Fruit fly (Drosophila melanogaster) whole organism, wandering third instar larva: ENCODE results near the gene CG10646.

Experiments
- Abd-B ChIP-seq: fragments of >200 bp; optimal IDR thresholded peaks from 2 replicates; lab custom pipeline; 2017; ENCODE audit warnings: missing biosample characterization, missing genetic modification characterization
- CG32264 ChIP-seq: fragments of 200-800 bp; sonication (Bioruptor generic); optimal IDR thresholded peaks from 2 replicates; lab custom pipeline; 2016; ENCODE audit warnings: missing biosample characterization, missing genetic modification characterization
- CG9705 ChIP-seq: fragments of 200-800 bp; sonication (Bioruptor generic); optimal IDR thresholded peaks from 2 replicates; lab custom pipeline; 2018; ENCODE audit warnings: missing biosample characterization, mild to moderate bottlenecking, missing genetic modification characterization
- CrebA ChIP-seq: fragments of 200-800 bp; sonication (Bioruptor generic); optimal IDR thresholded peaks from 2 replicates; lab custom pipeline; 2016; ENCODE audit warnings: missing biosample characterization, mild to moderate bottlenecking, missing genetic modification characterization, borderline replicate concordance
- Dfd ChIP-seq: fragments of >200 bp; optimal IDR thresholded peaks from 2 replicates; lab custom pipeline; 2017; ENCODE audit warnings: missing biosample characterization, missing genetic modification characterization
- Dif ChIP-seq: fragments of 200-275, 200-300 bp; sonication (Bioruptor generic); optimal IDR thresholded peaks from 2 replicates; lab custom pipeline; 2018; ENCODE audit warnings: missing biosample characterization, missing genetic modification characterization; ENCODE audit not compliant: partially characterized antibody
- GATAd ChIP-seq: sonication (Bioruptor generic); optimal IDR thresholded peaks from 2 replicates; lab custom pipeline; 2016; ENCODE audit warnings: missing biosample characterization, missing genetic modification characterization
- HLH106 ChIP-seq: fragments of 200-800 bp; optimal IDR thresholded peaks from 3 replicates; lab custom pipeline; 2019; ENCODE audit warnings: missing biosample characterization, mild to moderate bottlenecking, missing genetic modification characterization, moderate library complexity
- Hnf4 ChIP-seq: fragments of 200-800 bp; sonication (Bioruptor generic); optimal IDR thresholded peaks from 2 replicates; lab custom pipeline; 2016; ENCODE audit warnings: missing biosample characterization, mild to moderate bottlenecking, missing genetic modification characterization
- Hr78 ChIP-seq: fragments of >200 bp; optimal IDR thresholded peaks from 2 replicates; lab custom pipeline; 2017; ENCODE audit warnings: missing biosample characterization, missing genetic modification characterization
- Hr83 ChIP-seq: fragments of 200-300 bp; sonication (Bioruptor generic); optimal IDR thresholded peaks from 2 replicates; lab custom pipeline; 2016; ENCODE audit warnings: missing biosample characterization, mild to moderate bottlenecking, missing genetic modification characterization, moderate library complexity; ENCODE audit not compliant: poor library complexity, severe bottlenecking
- Jra ChIP-seq: sonication (Bioruptor generic); optimal IDR thresholded peaks from 2 replicates; lab custom pipeline; 2016; ENCODE audit warnings: missing biosample characterization, missing genetic modification characterization
- Mio ChIP-seq: sonication (Bioruptor generic); optimal IDR thresholded peaks from 2 replicates; lab custom pipeline; 2016; ENCODE audit warnings: missing biosample characterization, missing genetic modification characterization
- Myc ChIP-seq: fragments of >200 bp; optimal IDR thresholded peaks from 2 replicates; lab custom pipeline; 2017
- N ChIP-seq: fragments of >200 bp; optimal IDR thresholded peaks from 2 replicates; lab custom pipeline; 2018; ENCODE audit warnings: missing biosample characterization, missing external identifiers, missing genetic modification characterization
- OdsH ChIP-seq: fragments of 200-800 bp; sonication (Bioruptor generic); optimal IDR thresholded peaks from 2 replicates; lab custom pipeline; 2016; ENCODE audit warnings: missing biosample characterization, mild to moderate bottlenecking, missing genetic modification characterization
- Rel ChIP-seq, 2 experiments: fragments of 200-800 bp; sonication (Bioruptor generic) in 1 of 2; optimal IDR thresholded peaks; 2 replicates in 1 of 2; 3 replicates in 1 of 2; lab custom pipeline; 2016 to 2019; ENCODE audit warnings: mild to moderate bottlenecking in 2 of 2, missing biosample characterization in 2 of 2, missing genetic modification characterization in 2 of 2, moderate library complexity in 1 of 2
- Sp1 ChIP-seq: fragments of 200-800 bp; sonication (Bioruptor generic); optimal IDR thresholded peaks from 3 replicates; lab custom pipeline; 2019; ENCODE audit warnings: missing biosample characterization, mild to moderate bottlenecking, missing genetic modification characterization, moderate library complexity
- Vsx2 ChIP-seq: fragments of 200-300, 225-300 bp; sonication (Bioruptor generic); optimal IDR thresholded peaks from 2 replicates; lab custom pipeline; 2018; ENCODE audit warnings: missing biosample characterization, missing genetic modification characterization; ENCODE audit not compliant: partially characterized antibody
- br ChIP-seq: fragments of 200-800 bp; sonication (Bioruptor generic); optimal IDR thresholded peaks from 2 replicates; lab custom pipeline; 2016; ENCODE audit warnings: missing biosample characterization, missing genetic modification characterization
- brk ChIP-seq: fragments of 200-800 bp; sonication (Bioruptor generic); optimal IDR thresholded peaks from 2 replicates; lab custom pipeline; 2016; ENCODE audit warnings: missing biosample characterization, mild to moderate bottlenecking, missing genetic modification characterization
- dl ChIP-seq, 2 experiments: fragments of 175-275, 200-275 bp in 1 of 2; fragments of 200-275 bp in 1 of 2; sonication (Bioruptor generic); optimal IDR thresholded peaks; lab custom pipeline; 2018; ENCODE audit warnings: mild to moderate bottlenecking in 2 of 2, missing biosample characterization in 2 of 2, missing genetic modification characterization in 2 of 2, moderate library complexity in 2 of 2; ENCODE audit not compliant: partially characterized antibody in 2 of 2, insufficient read depth in 1 of 2
- dsf ChIP-seq: sonication (Bioruptor generic); optimal IDR thresholded peaks from 2 replicates; lab custom pipeline; 2016; ENCODE audit warnings: missing biosample characterization, missing genetic modification characterization, borderline replicate concordance
- ey ChIP-seq: fragments of 200-800 bp; sonication (Bioruptor generic); optimal IDR thresholded peaks from 2 replicates; lab custom pipeline; 2016; ENCODE audit warnings: missing biosample characterization, missing genetic modification characterization
- foxo ChIP-seq, 2 experiments: fragments of 200-800 bp; sonication (Bioruptor generic); optimal IDR thresholded peaks; 2 replicates in 1 of 2; 3 replicates in 1 of 2; lab custom pipeline; 2016 to 2017; ENCODE audit warnings: missing biosample characterization in 2 of 2, missing genetic modification characterization in 2 of 2
- fru ChIP-seq: fragments of 200-800 bp; sonication (Bioruptor generic); optimal IDR thresholded peaks from 3 replicates; lab custom pipeline; 2016; ENCODE audit warnings: missing biosample characterization, mild to moderate bottlenecking, missing genetic modification characterization
- h ChIP-seq: fragments of 200-800 bp; sonication (Bioruptor generic); optimal IDR thresholded peaks from 3 replicates; lab custom pipeline; 2016; ENCODE audit warnings: missing biosample characterization, mild to moderate bottlenecking, missing genetic modification characterization
- jim ChIP-seq: fragments of 175-275, 200-325 bp; sonication (Bioruptor generic); optimal IDR thresholded peaks from 2 replicates; lab custom pipeline; 2016; ENCODE audit warnings: missing biosample characterization, mild to moderate bottlenecking, missing genetic modification characterization
- lola ChIP-seq: fragments of >200 bp; optimal IDR thresholded peaks from 2 replicates; lab custom pipeline; 2017; ENCODE audit warnings: missing biosample characterization, missing genetic modification characterization
- psq ChIP-seq: fragments of 200-800 bp; sonication (Bioruptor generic); optimal IDR thresholded peaks from 3 replicates; lab custom pipeline; 2017; ENCODE audit warnings: missing biosample characterization, mild to moderate bottlenecking, missing genetic modification characterization, moderate library complexity
- rgr ChIP-seq: fragments of 200-800 bp; sonication (Bioruptor generic); optimal IDR thresholded peaks from 3 replicates; lab custom pipeline; 2016; ENCODE audit warnings: missing biosample characterization, mild to moderate bottlenecking, missing genetic modification characterization
- sage ChIP-seq: fragments of 200-800 bp; sonication (Bioruptor generic); optimal IDR thresholded peaks from 2 replicates; lab custom pipeline; 2016; ENCODE audit warnings: missing biosample characterization, mild to moderate bottlenecking, missing genetic modification characterization
- sv ChIP-seq: fragments of 200-800 bp; sonication (Bioruptor generic); optimal IDR thresholded peaks from 3 replicates; lab custom pipeline; 2016; ENCODE audit warnings: missing biosample characterization, missing genetic modification characterization
- tai ChIP-seq: sonication (Bioruptor generic); optimal IDR thresholded peaks from 2 replicates; lab custom pipeline; 2016; ENCODE audit warnings: missing biosample characterization, missing genetic modification characterization
- usp ChIP-seq: fragments of >200 bp; optimal IDR thresholded peaks from 2 replicates; lab custom pipeline; 2017; ENCODE audit warnings: missing biosample characterization, missing genetic modification characterization

CG10646 gene

DNA sequence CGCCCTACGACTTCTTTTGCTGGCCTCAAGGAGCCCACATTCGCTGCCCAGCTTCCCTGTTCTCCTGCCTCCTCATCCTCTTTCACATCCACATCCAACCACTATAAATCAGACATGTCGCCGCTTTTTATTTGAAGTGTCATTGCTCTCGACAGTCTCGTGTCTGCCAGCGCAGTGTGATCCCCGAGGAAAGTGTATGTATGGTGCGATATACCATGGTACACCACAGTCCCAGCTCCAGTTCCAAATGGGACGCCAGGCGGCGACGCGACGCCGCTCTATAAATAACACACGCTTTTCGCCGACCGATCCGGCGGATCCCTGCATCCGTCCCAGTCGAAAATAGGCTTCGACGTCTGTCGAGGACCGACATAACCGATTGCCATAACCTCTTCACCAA lies 25.5 kb downstream of the CG10646 start:
- no peak for TF ChIP-seq Hnf4
- TF ChIP-seq Myc (lab: Kevin White, UChicago): no peak
- no peak for TF ChIP-seq jim (GFP tag; lab: Kevin White, UChicago)
- TF ChIP-seq usp (GFP tag; lab: Kevin White, UChicago): no peak
- TF ChIP-seq rgr (GFP tag; lab: Kevin White, UChicago): no peak
- TF ChIP-seq ey (GFP tag; lab: Kevin White, UChicago): no peak
- TF ChIP-seq Mio: no peak
- no peak for TF ChIP-seq h
- no peak for TF ChIP-seq Jra (GFP tag; lab: Kevin White, UChicago)
- TF ChIP-seq Abd-B: no peak
- no peak for TF ChIP-seq Hr83
- no peak for TF ChIP-seq dl (GFP tag; optimal IDR thresholded peaks at IDR 0.05; lab: Kevin White, UChicago; ENCODE audit: insufficient read depth in 1 of 2, partially characterized antibody in 2 of 2)
- no peak for TF ChIP-seq sv (GFP tag; lab: Kevin White, UChicago)
- TF ChIP-seq lola (GFP tag; lab: Kevin White, UChicago): no peak
- no peak for TF ChIP-seq HLH106

- TF ChIP-seq N (GFP tag; lab: Kevin White, UChicago): no peak
- TF ChIP-seq Dif (GFP tag; lab: Kevin White, UChicago): no peak
- no peak for TF ChIP-seq foxo (GFP tag; optimal IDR thresholded peaks at IDR 0.05; lab: Kevin White, UChicago)
- TF ChIP-seq Hr83: no peak
- peak; percentile 18 for TF ChIP-seq CrebA
- TF ChIP-seq Rel (GFP tag; optimal IDR thresholded peaks at IDR 0.05; lab: Kevin White, UChicago): no peak
- peak; percentile 95 for TF ChIP-seq Rel (tag; optimal IDR thresholded peaks at IDR 0.05; lab: Kevin White, UChicago)
- no peak for TF ChIP-seq dl (GFP tag; optimal IDR thresholded peaks at IDR 0.05; lab: Kevin White, UChicago; ENCODE audit: insufficient read depth in 1 of 2, partially characterized antibody in 2 of 2)
- peak; percentile 43 for TF ChIP-seq Jra (GFP tag; lab: Kevin White, UChicago)
Measured at dm6 chr3L:12471471-12471978, 32.2 kb downstream of the CG10646 start, which contains the start of gene CG10616. Gene CG10616 (plus strand): TSS chr3L:12471728.

DNA sequence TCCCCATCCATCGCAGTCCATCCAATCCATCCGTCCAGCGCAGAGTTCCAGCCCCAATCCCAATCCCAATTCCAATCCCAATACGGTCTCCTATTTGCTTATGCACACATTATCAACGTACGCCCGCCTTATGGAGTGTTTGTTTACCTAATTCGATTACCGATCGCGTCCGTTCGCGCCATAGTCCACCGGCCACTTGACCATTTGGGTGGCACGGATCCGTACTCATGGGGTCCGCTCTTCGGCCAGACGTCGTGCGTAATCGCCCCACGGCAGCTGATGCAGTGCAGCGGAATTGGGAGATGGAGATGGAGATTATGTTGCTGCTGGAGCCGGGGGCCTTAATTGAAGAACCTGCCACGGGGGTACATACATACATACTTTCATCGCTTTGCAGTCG lies 33.2 kb downstream of the CG10646 start:
- TF ChIP-seq Sp1 (GFP tag; lab: Kevin White, UChicago): no peak

DNA sequence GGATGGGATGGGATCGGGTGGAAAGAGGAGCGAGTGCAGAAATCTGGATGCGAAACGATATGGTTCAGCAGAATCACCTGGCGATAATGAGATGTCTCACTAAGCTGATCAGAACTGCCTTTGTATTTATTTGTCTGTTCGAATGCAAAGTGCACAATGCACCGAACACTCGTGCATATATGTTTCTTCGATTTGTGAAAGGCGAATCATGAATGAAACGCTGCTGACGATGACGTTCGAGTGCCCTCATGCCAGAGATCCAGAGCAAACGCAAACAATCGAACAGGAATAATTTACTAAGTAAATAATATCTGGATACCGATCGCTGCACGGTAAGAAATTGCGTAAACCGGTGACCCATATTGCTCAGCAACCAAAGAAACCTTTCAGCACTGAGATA lies 34.0 kb downstream of the CG10646 start, which contains the start of gene CG32102:
Gene CG32102, minus strand, starts transcription at position 101 of the 400 bp plus-strand sequence.
- no peak for TF ChIP-seq Abd-B
- TF ChIP-seq psq (GFP tag; lab: Kevin White, UChicago): no peak
- TF ChIP-seq Myc (lab: Kevin White, UChicago): no peak
- no peak for TF ChIP-seq foxo (GFP tag; optimal IDR thresholded peaks at IDR 0.05; lab: Kevin White, UChicago)
- TF ChIP-seq CG9705 (GFP tag; lab: Kevin White, UChicago): no peak
- TF ChIP-seq N (GFP tag; lab: Kevin White, UChicago): no peak
- TF ChIP-seq sage (GFP tag; lab: Kevin White, UChicago): no peak
- no peak for TF ChIP-seq CrebA
- TF ChIP-seq GATAd (GFP tag; lab: Kevin White, UChicago): no peak
- TF ChIP-seq br (GFP tag; lab: Kevin White, UChicago): no peak
- no peak for TF ChIP-seq brk (GFP tag; lab: Kevin White, UChicago)
- TF ChIP-seq dsf (GFP tag; lab: Kevin White, UChicago): no peak

dm6 chr3L:12468016-12468415 lies 35.7 kb downstream of the CG10646 start, which contains the start of gene eyg:
Gene eyg (minus strand): TSS chr3L:12468021.
- TF ChIP-seq dsf (GFP tag; lab: Kevin White, UChicago) (no peak), Abd-B (no peak), brk (GFP tag; lab: Kevin White, UChicago) (peak; percentile 15), CrebA (no peak), rgr (GFP tag; lab: Kevin White, UChicago) (no peak), Vsx2 (GFP tag; lab: Kevin White, UChicago) (peak; percentile 95), Rel (GFP tag; optimal IDR thresholded peaks at IDR 0.05; lab: Kevin White, UChicago) (no peak), Rel (tag; optimal IDR thresholded peaks at IDR 0.05; lab: Kevin White, UChicago) (peak; percentile 24), foxo (GFP tag; optimal IDR thresholded peaks at IDR 0.05; lab: Kevin White, UChicago) (no peak), usp (GFP tag; lab: Kevin White, UChicago) (no peak), CG9705 (GFP tag; lab: Kevin White, UChicago) (no peak), ey (GFP tag; lab: Kevin White, UChicago) (no peak), sage (GFP tag; lab: Kevin White, UChicago) (no peak), GATAd (GFP tag; lab: Kevin White, UChicago) (no peak), Hnf4 (peak; percentile 23), tai (GFP tag; lab: Kevin White, UChicago) (no peak), Jra (GFP tag; lab: Kevin White, UChicago) (no peak), h (peak; percentile 46), Dif (GFP tag; lab: Kevin White, UChicago) (peak; percentile 66), N (GFP tag; lab: Kevin White, UChicago) (no peak), OdsH (GFP tag; lab: Kevin White, UChicago) (no peak), Hr78 (GFP tag; lab: Kevin White, UChicago) (no peak), fru (GFP tag; lab: Kevin White, UChicago) (peak; percentile 1), Myc (lab: Kevin White, UChicago) (no peak), Mio (no peak), sv (GFP tag; lab: Kevin White, UChicago) (no peak), CG32264 (GFP tag; lab: Kevin White, UChicago) (no peak), jim (GFP tag; lab: Kevin White, UChicago) (no peak), Dfd (GFP tag; lab: Kevin White, UChicago) (no peak), psq (GFP tag; lab: Kevin White, UChicago) (peak; percentile 84), HLH106 (no peak), dl (GFP tag; optimal IDR thresholded peaks at IDR 0.05; lab: Kevin White, UChicago; ENCODE audit: insufficient read depth in 1 of 2, partially characterized antibody in 2 of 2) (peak in 1 of 2 experiments; percentile 57), lola (GFP tag; lab: Kevin White, UChicago) (no peak), br (GFP tag; lab: Kevin White, UChicago) (peak; percentile 6)
